Worm (Caenorhabditis elegans): ENCODE measurements around the gene slcf-2.

- no peak for TF ChIP-seq him-1 (tag; optimal IDR thresholded peaks at IDR 0.05)
- TF ChIP-seq dao-5 (tag; optimal IDR thresholded peaks at IDR 0.05): no peak
- no peak for TF ChIP-seq W03F9.2 (tag; optimal IDR thresholded peaks at IDR 0.05)
Measured at ce11 chrX:3443526-3443925, 49.9 kb downstream of the slcf-2 start, which contains the start of gene ZK813.2.

Data from whole organism, L4/young adult.